Worm (Caenorhabditis elegans): ENCODE data around the gene pfd-1.

DNA sequence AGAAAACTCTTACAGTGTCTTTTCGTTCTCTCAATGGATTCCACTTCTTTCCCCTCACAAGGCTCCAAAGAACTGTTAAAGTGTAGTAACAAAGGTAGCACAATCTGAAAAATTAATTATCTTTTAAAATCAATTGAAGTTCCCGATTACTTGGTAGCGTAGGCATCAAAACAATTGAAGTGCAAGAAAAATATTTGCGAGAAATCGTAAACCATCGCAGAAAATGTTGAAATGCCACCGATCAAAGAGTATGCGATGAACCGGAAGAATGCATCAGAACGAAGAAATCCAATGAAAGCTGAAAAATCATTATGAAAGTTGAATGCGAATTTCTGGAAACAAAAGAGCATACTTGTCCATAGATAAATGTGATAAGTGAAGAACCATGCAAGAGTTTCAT lies 3.4 kb upstream of the pfd-1 start:
- TF ChIP-seq tbx-2 (tag; optimal IDR thresholded peaks at IDR 0.05), result no peak
- no peak for TF ChIP-seq pqm-1 (tag; optimal IDR thresholded peaks at IDR 0.05)
- no peak for TF ChIP-seq pha-4 (tag; optimal IDR thresholded peaks at IDR 0.05)
- no peak for TF ChIP-seq nfya-1 (tag; optimal IDR thresholded peaks at IDR 0.05)
- no peak for TF ChIP-seq fkh-10 (GFP tag; optimal IDR thresholded peaks at IDR 0.05)
- no peak for TF ChIP-seq ceh-18 (tag; optimal IDR thresholded peaks at IDR 0.05)
- TF ChIP-seq unc-3 (GFP tag; conservative IDR thresholded peaks at IDR 0.05), result no peak
- TF ChIP-seq unc-3 (tag; optimal IDR thresholded peaks at IDR 0.05), result no peak
- TF ChIP-seq ceh-9 (tag; optimal IDR thresholded peaks at IDR 0.05), result no peak
- TF ChIP-seq ama-1 (optimal IDR thresholded peaks at IDR 0.05), result no peak
- no peak for TF ChIP-seq sdc-2 (tag; optimal IDR thresholded peaks at IDR 0.05)
- no peak for TF ChIP-seq unc-86 (tag; optimal IDR thresholded peaks at IDR 0.05)

Measured in whole organism, late embryonic.